Worm (Caenorhabditis elegans) whole organism, mixed stage, embryonic: Measurements from ENCODE around the gene Y53G8AR.5.

ENCODE experiments used
- blmp-1 ChIP-seq: fragments of 150-350 bp; optimal IDR thresholded peaks from 2 replicates; lab custom pipeline; 2014; ENCODE audit warnings: missing biosample characterization, missing genetic modification characterization
- ceh-39 ChIP-seq: fragments of 150-350 bp; optimal IDR thresholded peaks from 2 replicates; lab custom pipeline; 2014; ENCODE audit warnings: missing biosample characterization, missing genetic modification characterization
- ceh-43 ChIP-seq: fragments of 200-800 bp; sonication (Bioruptor generic); optimal IDR thresholded peaks from 2 replicates; lab custom pipeline; 2018; ENCODE audit warnings: mild to moderate bottlenecking, missing genetic modification characterization, moderate library complexity, missing compliant biosample characterization
- ceh-83 ChIP-seq: fragments of 200-800 bp; sonication (Bioruptor generic); optimal IDR thresholded peaks from 2 replicates; lab custom pipeline; 2018; ENCODE audit warnings: mild to moderate bottlenecking, missing genetic modification characterization, missing compliant biosample characterization
- ces-1 ChIP-seq: fragments of 150-350 bp; optimal IDR thresholded peaks from 2 replicates; lab custom pipeline; 2014; ENCODE audit warnings: missing biosample characterization, missing genetic modification reagents, missing genetic modification characterization
- lsy-2 ChIP-seq: fragments of 150-350 bp; optimal IDR thresholded peaks from 2 replicates; lab custom pipeline; 2014; ENCODE audit warnings: missing biosample characterization, missing genetic modification characterization
- nhr-2 ChIP-seq: fragments of 150-350 bp; optimal IDR thresholded peaks from 2 replicates; lab custom pipeline; 2014; ENCODE audit warnings: missing biosample characterization, missing genetic modification characterization
- nhr-76 ChIP-seq: sonication (generic microtip); optimal IDR thresholded peaks from 2 replicates; lab custom pipeline; 2017; ENCODE audit warnings: missing biosample characterization, missing genetic modification characterization
- sptf-1 ChIP-seq: sonication (generic microtip); optimal IDR thresholded peaks from 2 replicates; lab custom pipeline; 2017; ENCODE audit warnings: mild to moderate bottlenecking, missing genetic modification characterization, moderate library complexity, missing compliant biosample characterization
- unc-39 ChIP-seq: fragments of 150-350 bp; optimal IDR thresholded peaks from 2 replicates; lab custom pipeline; 2014; ENCODE audit warnings: missing biosample characterization, missing genetic modification characterization
- unc-62 ChIP-seq: fragments of 150-350 bp; optimal IDR thresholded peaks from 2 replicates; lab custom pipeline; 2014; ENCODE audit warnings: missing biosample characterization, missing genetic modification reagents, missing genetic modification characterization
- zip-8 ChIP-seq: fragments of 150-350 bp; optimal IDR thresholded peaks from 2 replicates; lab custom pipeline; 2014; ENCODE audit warnings: missing biosample characterization, missing genetic modification characterization

ce11 chrIII:3331767-3332166 lies 34.5 kb downstream of the Y53G8AR.5 start:
- TF ChIP-seq zip-8 (no peak), unc-62 (GFP tag; lab: Kevin White, UChicago) (no peak), unc-39 (no peak), ceh-43 (GFP tag; lab: Kevin White, UChicago) (no peak), nhr-76 (tag; lab: Kevin White, UChicago) (no peak), nhr-2 (no peak), ceh-39 (tag; lab: Kevin White, UChicago) (no peak), ces-1 (no peak), blmp-1 (no peak), ceh-83 (no peak), lsy-2 (tag; lab: Kevin White, UChicago) (no peak), sptf-1 (tag; lab: Kevin White, UChicago) (no peak)
